Worm (Caenorhabditis elegans) whole organism, L4/young adult: ENCODE measurements around the gene F35E8.13.

Experiments
- W03F9.2 ChIP-seq: fragments of 150-350 bp; optimal IDR thresholded peaks from 2 replicates; lab custom pipeline; 2014; ENCODE audit warnings: missing biosample characterization, missing genetic modification characterization
- dao-5 ChIP-seq: sonication (generic microtip); optimal IDR thresholded peaks from 2 replicates; lab custom pipeline; 2016; ENCODE audit warnings: missing genotype, missing genetic modification characterization, moderate library complexity, missing compliant biosample characterization
- him-1 ChIP-seq: sonication (generic microtip); optimal IDR thresholded peaks from 2 replicates; lab custom pipeline; 2016; ENCODE audit warnings: missing genotype, missing genetic modification reagents, missing genetic modification characterization, missing compliant biosample characterization

ce11 chrV:15892696-15893095 is 30.4 kb upstream of the F35E8.13 start, which contains the start of gene T06C12.11:
- TF ChIP-seq dao-5 (tag; lab: Kevin White, UChicago) (no peak), W03F9.2 (tag; lab: Kevin White, UChicago) (no peak), him-1 (tag; lab: Kevin White, UChicago) (no peak)
